Fruit fly (Drosophila melanogaster): ENCODE data around the gene Mpi.
A peak's percentile ranks its signal among the peaks of the same experiment; 100 is the strongest.

The Mpi gene

DNA sequence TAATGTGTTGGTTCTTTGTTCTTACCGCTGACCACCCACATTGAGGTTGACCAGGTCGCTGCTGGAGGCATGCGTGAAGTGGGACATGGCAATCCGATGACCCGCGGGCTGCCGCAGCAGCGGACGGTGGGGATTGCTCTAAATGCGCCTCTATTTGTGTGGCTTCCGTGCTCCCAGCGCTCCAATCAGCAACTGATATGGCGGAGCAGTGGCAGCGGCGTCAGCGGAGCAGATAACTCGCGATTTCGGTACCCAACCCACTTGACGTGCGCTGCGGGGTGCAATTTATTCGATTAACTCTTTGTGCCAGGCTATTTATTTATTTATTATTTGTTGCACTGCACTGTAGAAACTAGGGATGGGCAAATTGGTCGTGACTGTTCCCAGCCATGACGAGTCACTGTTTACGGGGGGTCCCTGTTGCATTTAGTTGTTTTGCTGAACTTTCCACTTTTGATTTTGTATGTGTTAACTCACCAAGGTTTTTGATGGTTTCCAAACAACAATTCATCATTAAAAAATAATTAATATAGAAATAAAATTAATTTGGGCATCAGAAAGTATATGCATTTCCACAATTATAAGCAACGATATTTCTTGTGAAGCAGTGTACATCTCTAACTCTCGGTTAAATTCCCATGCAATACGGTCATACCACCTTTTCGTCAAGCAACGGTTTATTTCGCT lies 41.4 kb downstream of the Mpi start, which contains the start of the genes CG9467 and CG8526 (continued):
- peak; percentile 53; the same call in 1 of the 2 replicates for TF ChIP-seq sob (GFP tag; IDR thresholded peaks at IDR 0.05)
- no peak for TF ChIP-seq usp (GFP tag; optimal IDR thresholded peaks at IDR 0.05)
- TF ChIP-seq Camta (GFP tag; optimal IDR thresholded peaks at IDR 0.05) = no peak
- TF ChIP-seq Doc3 (GFP tag; IDR thresholded peaks at IDR 0.05; ENCODE audit: partially characterized antibody) = peak; percentile 74
- no peak for TF ChIP-seq CHES-1-like (GFP tag; optimal IDR thresholded peaks at IDR 0.05)
- peak; percentile 69 for TF ChIP-seq Aef1 (GFP tag; IDR thresholded peaks at IDR 0.05)
- TF ChIP-seq CG7372 (GFP tag; IDR thresholded peaks at IDR 0.05) = peak; percentile 49
- TF ChIP-seq dm (GFP tag; optimal IDR thresholded peaks at IDR 0.05) = no peak
- TF ChIP-seq Dip3 (GFP tag; optimal IDR thresholded peaks at IDR 0.05) = peak; percentile 15
- no peak for TF ChIP-seq CG15269 (tag; optimal IDR thresholded peaks at IDR 0.05)
- TF ChIP-seq Eip74EF (GFP tag; optimal IDR thresholded peaks at IDR 0.05) = no peak
- TF ChIP-seq CG18262 (tag; optimal IDR thresholded peaks at IDR 0.05) = peak; percentile 69
- TF ChIP-seq corto (GFP tag; optimal IDR thresholded peaks at IDR 0.05) = no peak
- peak; percentile 77 for TF ChIP-seq CG3847 (GFP tag; IDR thresholded peaks at IDR 0.05)
- no peak for TF ChIP-seq CG43689 (GFP tag; IDR thresholded peaks at IDR 0.05)
- TF ChIP-seq CG12104 (GFP tag; optimal IDR thresholded peaks at IDR 0.05) = peak; percentile 58
- peak; percentile 68 for TF ChIP-seq NfI (GFP tag; optimal IDR thresholded peaks at IDR 0.05)
- TF ChIP-seq Hr3 (GFP tag; optimal IDR thresholded peaks at IDR 0.05) = peak; percentile 74
- TF ChIP-seq CG11456 (GFP tag; IDR thresholded peaks at IDR 0.05) = 0 out of 3 replicates have a peak, but pooled peaks have one; percentile 39
- TF ChIP-seq CG14710 (tag; optimal IDR thresholded peaks at IDR 0.05) = peak; percentile 90
- peak; percentile 48; the same call in 2 of the 3 replicates for TF ChIP-seq tgo (GFP tag; IDR thresholded peaks at IDR 0.05)
- TF ChIP-seq CG13287 (GFP tag; IDR thresholded peaks at IDR 0.05; ENCODE audit: partially characterized antibody) = peak; percentile 84
- TF ChIP-seq CG9215 (GFP tag; IDR thresholded peaks at IDR 0.05) = peak; percentile 78
- peak; percentile 55 for TF ChIP-seq Meics (GFP tag; optimal IDR thresholded peaks at IDR 0.05)
- peak; percentile 36 for TF ChIP-seq fd96Cb (tag; optimal IDR thresholded peaks at IDR 0.05)
- no peak for TF ChIP-seq Asciz (GFP tag; optimal IDR thresholded peaks at IDR 0.05)
- peak; percentile 89 for TF ChIP-seq knrl (GFP tag; IDR thresholded peaks at IDR 0.05; ENCODE audit: partially characterized antibody)
- no peak for TF ChIP-seq tap (tag; optimal IDR thresholded peaks at IDR 0.05)
- TF ChIP-seq E2f1 (GFP tag; IDR thresholded peaks at IDR 0.05) = peak; percentile 38; the same call in 1 of the 2 replicates
- TF ChIP-seq CG2678 (tag; optimal IDR thresholded peaks at IDR 0.05) = no peak
- TF ChIP-seq Fer2 (tag; optimal IDR thresholded peaks at IDR 0.05) = peak; percentile 30
- peak; percentile 69 for TF ChIP-seq CG12942 (GFP tag; optimal IDR thresholded peaks at IDR 0.05)
- peak; percentile 2 for TF ChIP-seq CG6765 (GFP tag; optimal IDR thresholded peaks at IDR 0.05)
- TF ChIP-seq CG8944 (GFP tag; optimal IDR thresholded peaks at IDR 0.05) = peak; percentile 15
- peak; percentile 43 for TF ChIP-seq CG10209 (GFP tag; optimal IDR thresholded peaks at IDR 0.05)
- TF ChIP-seq CG17612 (GFP tag; IDR thresholded peaks at IDR 0.05) = no peak
- TF ChIP-seq grn (GFP tag; optimal IDR thresholded peaks at IDR 0.05) = no peak
- peak; percentile 58 for TF ChIP-seq pzg (GFP tag; optimal IDR thresholded peaks at IDR 0.05)
- peak; percentile 57 for TF ChIP-seq al (GFP tag; IDR thresholded peaks at IDR 0.05)
- peak; percentile 57 for TF ChIP-seq MBD-R2 (GFP tag; IDR thresholded peaks at IDR 0.05)
- TF ChIP-seq CG1602 (GFP tag; optimal IDR thresholded peaks at IDR 0.05) = peak; percentile 61
- TF ChIP-seq NC2β (GFP tag; optimal IDR thresholded peaks at IDR 0.05) = no peak
- TF ChIP-seq Tbp (GFP tag; optimal IDR thresholded peaks at IDR 0.05) = no peak
- peak; percentile 68 for TF ChIP-seq CG6272 (GFP tag; IDR thresholded peaks at IDR 0.05)
- peak; percentile 11; the same call in 1 of the 2 replicates for TF ChIP-seq wdn (GFP tag; IDR thresholded peaks at IDR 0.05)
- peak; percentile 86 for TF ChIP-seq CG9932 (GFP tag; IDR thresholded peaks at IDR 0.05)
- TF ChIP-seq CG17829 (tag; optimal IDR thresholded peaks at IDR 0.05) = peak; percentile 78
- peak; percentile 97 for TF ChIP-seq row (GFP tag; IDR thresholded peaks at IDR 0.05)
- TF ChIP-seq ranshi (GFP tag; IDR thresholded peaks at IDR 0.05) = peak; percentile 31; the same call in 1 of the 2 replicates
- TF ChIP-seq Ptx1 (GFP tag; IDR thresholded peaks at IDR 0.05) = peak; percentile 67; the same call in 1 of the 2 replicates

All from whole organism, embryonic.